Worm (Caenorhabditis elegans) whole organism, L4 larva: ENCODE measurements around the gene Y47D7A.2.
A peak's percentile ranks its signal among the peaks of the same experiment; 100 is the strongest.

Source experiments
- F44E2.7 ChIP-seq: fragments of 200-800 bp; sonication (Bioruptor generic); IDR thresholded peaks from 2 replicates; pipeline ENCODE4 v2.1.2; 2022; ENCODE audit warnings: missing genetic modification characterization, missing compliant biosample characterization
- R02D3.7 ChIP-seq: fragments of 150-350 bp; sonication (generic microtip); optimal IDR thresholded peaks from 3 replicates; lab custom pipeline; 2014; ENCODE audit warnings: missing biosample characterization, missing genetic modification characterization
- T26A8.4 ChIP-seq: fragments of 200-800 bp; sonication (Bioruptor generic); IDR thresholded peaks from 2 replicates; pipeline ENCODE4 v1.3.6; 2022; ENCODE audit warnings: missing genetic modification characterization, missing compliant biosample characterization
- attf-4 ChIP-seq: sonication (generic microtip); optimal IDR thresholded peaks from 3 replicates; lab custom pipeline; 2017; ENCODE audit warnings: missing biosample characterization, missing genetic modification characterization
- ceh-44 ChIP-seq: fragments of 200-800 bp; sonication (Bioruptor generic); IDR thresholded peaks from 2 replicates; pipeline ENCODE4 v1.3.6; 2022; ENCODE audit warnings: missing genetic modification reagents, missing genetic modification characterization, missing compliant biosample characterization
- ceh-62 ChIP-seq: sonication (generic microtip); optimal IDR thresholded peaks from 2 replicates; lab custom pipeline; 2017; ENCODE audit warnings: missing biosample characterization, missing genetic modification characterization
- cey-2 ChIP-seq: sonication (generic microtip); optimal IDR thresholded peaks from 3 replicates; lab custom pipeline; 2017; ENCODE audit warnings: missing genetic modification characterization, mild to moderate bottlenecking, missing compliant biosample characterization, antibody characterized with exemption, borderline replicate concordance; ENCODE audit not compliant: insufficient read depth
- daf-19 ChIP-seq: fragments of 200-800 bp; sonication (Bioruptor generic); conservative IDR thresholded peaks from 2 replicates; pipeline ENCODE4 v1.3.6; 2022; ENCODE audit warnings: missing genetic modification characterization, missing compliant biosample characterization
- duxl-1 ChIP-seq: sonication (generic microtip); optimal IDR thresholded peaks from 2 replicates; lab custom pipeline; 2016; ENCODE audit warnings: mild to moderate bottlenecking, missing genetic modification characterization, moderate library complexity, missing compliant biosample characterization; ENCODE audit not compliant: poor library complexity
- fos-1 ChIP-seq: fragments of 150-350 bp; optimal IDR thresholded peaks from 2 replicates; lab custom pipeline; 2014; ENCODE audit warnings: missing biosample characterization, missing genetic modification characterization
- jun-1 ChIP-seq: fragments of 150-350 bp; optimal IDR thresholded peaks from 2 replicates; lab custom pipeline; 2014; ENCODE audit warnings: missing biosample characterization, missing genetic modification reagents, missing genetic modification characterization
- madf-9 ChIP-seq: fragments of 200-800 bp; sonication (Bioruptor generic); conservative IDR thresholded peaks from 2 replicates; pipeline ENCODE4 v1.3.6; 2022; ENCODE audit warnings: missing genetic modification reagents, missing genetic modification characterization, missing compliant biosample characterization
- mdl-1 ChIP-seq, 2 experiments: fragments of 150-350 bp in 1 of 2; sonication (generic microtip) in 1 of 2; optimal IDR thresholded peaks; 2 replicates each; lab custom pipeline; 2014 to 2017; ENCODE audit warnings: missing biosample characterization in 2 of 2, missing genetic modification characterization in 2 of 2
- mdt-29 ChIP-seq: fragments of 200-800 bp; sonication (Bioruptor generic); IDR thresholded peaks from 2 replicates; pipeline ENCODE4 v1.3.6; 2022; ENCODE audit warnings: missing genetic modification reagents, missing genetic modification characterization, missing compliant biosample characterization
- mep-1 ChIP-seq: fragments of 150-350 bp; sonication (generic microtip); optimal IDR thresholded peaks from 3 replicates; lab custom pipeline; 2014; ENCODE audit warnings: missing biosample characterization, missing genetic modification characterization
- mxl-3 ChIP-seq: fragments of 200-800 bp; sonication (Bioruptor generic); optimal IDR thresholded peaks from 2 replicates; lab custom pipeline; 2018; ENCODE audit warnings: mild to moderate bottlenecking, missing genetic modification characterization, missing compliant biosample characterization
- nhr-10 ChIP-seq: fragments of 150-350 bp; optimal IDR thresholded peaks from 2 replicates; lab custom pipeline; 2014; ENCODE audit warnings: missing biosample characterization, missing genetic modification characterization
- nhr-11 ChIP-seq: fragments of 150-350 bp; optimal IDR thresholded peaks from 2 replicates; lab custom pipeline; 2014; ENCODE audit warnings: missing biosample characterization, missing genetic modification characterization
- nhr-42 ChIP-seq: fragments of 200-800 bp; sonication (Bioruptor generic); IDR thresholded peaks from 2 replicates; pipeline ENCODE4 v1.3.6; 2022; ENCODE audit warnings: missing genetic modification characterization, missing compliant biosample characterization
- nhr-6 ChIP-seq: fragments of 150-350 bp; optimal IDR thresholded peaks from 2 replicates; lab custom pipeline; 2014; ENCODE audit warnings: missing biosample characterization, missing genetic modification characterization
- nhr-76 ChIP-seq: fragments of 150-350 bp; optimal IDR thresholded peaks from 2 replicates; lab custom pipeline; 2014; ENCODE audit warnings: missing biosample characterization, missing genetic modification characterization
- pha-4 ChIP-seq, 2 experiments: fragments of 150-350 bp in 1 of 2; fragments of 200-800 bp in 1 of 2; sonication (Bioruptor generic) in 1 of 2; IDR thresholded peaks in 1 of 2; optimal IDR thresholded peaks in 1 of 2; 2 replicates each; pipeline versions ENCODE4 v1.3.6 to Lab custom; 2014 to 2022; ENCODE audit warnings: missing genetic modification characterization in 2 of 2, missing genetic modification reagents in 2 of 2, missing biosample characterization in 1 of 2, missing compliant biosample characterization in 1 of 2
- php-3 ChIP-seq: fragments of 200-800 bp; sonication (Bioruptor generic); IDR thresholded peaks from 2 replicates; pipeline ENCODE4 v1.3.6; 2022; ENCODE audit warnings: missing genetic modification reagents, missing genetic modification characterization, missing compliant biosample characterization
- set-16 ChIP-seq: fragments of 200-800 bp; sonication (Bioruptor generic); IDR thresholded peaks from 2 replicates; pipeline ENCODE4 v1.3.6; 2022; ENCODE audit warnings: missing genetic modification reagents, missing genetic modification characterization, missing compliant biosample characterization
- skn-1 ChIP-seq: fragments of 150-350 bp; optimal IDR thresholded peaks from 2 replicates; lab custom pipeline; 2014; ENCODE audit warnings: missing biosample characterization, missing genetic modification characterization
- snpc-1.2 ChIP-seq: fragments of 200-800 bp; sonication (Bioruptor generic); IDR thresholded peaks from 2 replicates; pipeline ENCODE4 v1.3.6; 2022; ENCODE audit warnings: missing genetic modification reagents, missing genetic modification characterization, missing compliant biosample characterization
- snpc-4 ChIP-seq: fragments of 150-350 bp; optimal IDR thresholded peaks from 2 replicates; lab custom pipeline; 2014; ENCODE audit warnings: missing biosample characterization, missing genetic modification characterization
- unc-62 ChIP-seq, 3 experiments: fragments of 150-350 bp in 1 of 3; sonication (generic microtip); optimal IDR thresholded peaks in 2 of 3; peaks in 1 of 3; 1 replicate in 1 of 3; 2 replicates in 2 of 3; lab custom pipeline; 2014 to 2017; ENCODE audit warnings: missing biosample characterization in 3 of 3, missing genetic modification characterization in 3 of 3, missing genetic modification reagents in 3 of 3, missing genotype in 1 of 3
- vab-7 ChIP-seq: fragments of 200-800 bp; sonication (Bioruptor generic); IDR thresholded peaks from 2 replicates; pipeline ENCODE4 v1.3.6; 2022; ENCODE audit warnings: missing genetic modification reagents, missing genetic modification characterization, missing compliant biosample characterization
- zfp-3 ChIP-seq: fragments of 200-800 bp; sonication (Bioruptor generic); conservative IDR thresholded peaks from 2 replicates; pipeline ENCODE4 v1.3.6; 2022; ENCODE audit warnings: missing genetic modification reagents, missing genetic modification characterization, missing compliant biosample characterization
- zip-11 ChIP-seq: fragments of 200-800 bp; sonication (Bioruptor generic); IDR thresholded peaks from 2 replicates; pipeline ENCODE4 v1.3.6; 2022; ENCODE audit warnings: missing genetic modification characterization, missing compliant biosample characterization
- zip-2 ChIP-seq: fragments of 150-350 bp; optimal IDR thresholded peaks from 2 replicates; lab custom pipeline; 2014; ENCODE audit warnings: missing biosample characterization, missing genetic modification characterization
- ztf-7 ChIP-seq: fragments of 150-350 bp; optimal IDR thresholded peaks from 2 replicates; lab custom pipeline; 2014; ENCODE audit warnings: missing biosample characterization, missing genetic modification characterization

The Y47D7A.2 gene

DNA sequence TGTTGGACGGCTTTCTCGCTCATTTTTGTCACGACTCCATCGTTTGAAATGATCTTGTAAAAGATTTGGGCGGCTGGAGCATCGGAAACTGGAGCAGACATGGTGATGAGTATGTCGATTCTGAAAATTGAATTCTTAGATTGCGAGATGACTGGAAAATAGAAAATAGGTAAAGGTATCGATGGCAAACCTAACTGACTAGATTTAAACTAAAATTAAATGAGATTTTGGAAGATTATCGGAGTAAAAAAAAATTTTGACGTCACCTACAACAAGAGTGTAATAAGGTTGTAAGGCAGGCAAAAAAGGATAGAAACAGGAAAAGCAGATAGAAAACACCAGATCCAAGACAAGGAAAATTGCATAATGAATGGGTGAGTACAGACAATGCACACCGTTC lies 1.4 kb downstream of the Y47D7A.2 start, which contains the start of gene skr-14:
TSS of gene skr-14 (minus strand) at position 101 of the 400 bp plus-strand sequence.
- TF ChIP-seq jun-1 (no peak), nhr-10 (no peak)

DNA sequence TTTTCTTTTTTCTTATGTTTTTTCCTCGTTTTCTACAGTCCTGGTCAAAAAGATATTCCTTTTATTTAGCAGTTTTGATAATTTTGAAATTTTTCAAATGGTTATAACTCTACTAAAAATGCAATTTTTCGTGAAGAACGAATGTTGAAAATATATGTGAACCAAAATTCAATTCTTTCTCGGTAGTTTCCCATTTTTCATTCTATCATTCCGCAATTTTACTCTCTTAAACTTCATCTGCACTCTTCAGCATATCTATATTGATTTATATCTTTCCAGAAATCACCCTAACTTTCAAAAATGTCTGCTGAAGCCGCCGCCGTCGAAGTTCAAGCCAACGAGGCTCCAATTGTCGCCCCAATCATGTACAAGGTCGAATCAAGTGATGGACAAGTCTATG lies 2.1 kb downstream of the Y47D7A.2 start, which contains the start of gene skr-7:
TSS of gene skr-7 (plus strand) at position 301 of the 400 bp plus-strand sequence.
- TF ChIP-seq nhr-6 (tag; lab: Kevin White, UChicago), result no peak
- TF ChIP-seq attf-4, result no peak
- no peak for TF ChIP-seq nhr-42 (GFP tag; lab: Robert Waterston, UW)
- no peak for TF ChIP-seq ztf-7 (tag; lab: Kevin White, UChicago)
- no peak for TF ChIP-seq cey-2 (tag; lab: Kevin White, UChicago)
- TF ChIP-seq ceh-44 (GFP tag; lab: Robert Waterston, UW), result no peak
- TF ChIP-seq nhr-11 (tag; lab: Kevin White, UChicago), result no peak
- no peak for TF ChIP-seq php-3 (GFP tag; lab: Robert Waterston, UW)
- no peak for TF ChIP-seq ceh-62 (tag; lab: Kevin White, UChicago)
- no peak for TF ChIP-seq snpc-4
- no peak for TF ChIP-seq nhr-10
- no peak for TF ChIP-seq madf-9 (GFP tag; lab: Robert Waterston, UW)

DNA sequence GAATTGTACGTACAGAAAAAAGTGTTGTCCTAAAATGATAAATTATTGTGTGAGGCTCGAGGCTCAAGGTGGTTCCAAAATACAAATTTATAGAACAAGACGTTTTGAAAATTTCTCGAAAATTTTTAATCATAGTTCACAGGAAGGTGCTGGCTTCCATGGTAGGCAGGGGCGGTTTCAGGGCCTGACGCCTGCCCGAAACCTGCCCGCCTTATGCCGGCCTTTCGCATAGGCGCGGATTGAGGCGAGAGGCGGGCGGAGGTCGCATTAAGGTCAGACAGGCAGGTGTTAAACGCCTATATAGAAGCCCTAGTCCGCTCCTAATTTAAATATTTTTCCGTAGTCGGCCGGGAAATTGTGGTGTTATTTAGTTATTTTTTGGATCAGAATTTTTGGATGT lies 3.0 kb downstream of the Y47D7A.2 start:
- no peak for TF ChIP-seq nhr-76 (tag; lab: Kevin White, UChicago)
- TF ChIP-seq set-16, result peak; percentile 63; the same call in 1 of the 2 replicates

DNA sequence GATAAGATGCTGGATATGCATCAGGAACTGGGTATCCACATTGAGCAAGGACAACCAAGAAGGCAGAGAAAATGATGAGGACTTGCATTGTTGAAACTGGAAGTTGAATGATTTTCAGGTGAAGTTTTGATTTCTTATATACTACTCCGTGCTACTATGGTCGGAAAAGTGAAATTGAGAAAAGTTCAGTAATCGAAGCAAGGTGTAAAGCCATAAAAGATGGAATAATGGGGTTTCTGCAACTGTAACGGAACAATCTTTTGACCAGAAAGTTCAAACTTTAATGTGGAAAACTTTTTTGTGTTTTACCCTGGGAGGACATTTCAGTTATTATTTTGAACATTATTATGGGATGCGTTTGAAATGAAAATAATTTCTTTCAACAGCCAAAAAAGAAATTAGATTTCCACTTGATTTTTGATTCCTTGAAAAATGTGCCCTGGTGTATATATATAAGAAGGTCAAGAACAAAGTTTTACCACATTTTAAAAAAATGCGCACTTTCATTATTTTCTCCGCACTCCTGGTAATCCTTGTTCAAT lies 3.9 kb downstream of the Y47D7A.2 start, which contains the start of the genes Y47D7A.9 and Y47D7A.19:
TSS of gene Y47D7A.9 (minus strand) at position 101 of the 542 bp plus-strand sequence.
TSS of gene Y47D7A.19 (plus strand) at position 492 of the 542 bp plus-strand sequence.
- TF ChIP-seq vab-7, result no peak
- no peak for TF ChIP-seq attf-4
- no peak for TF ChIP-seq zfp-3
- TF ChIP-seq F44E2.7 (GFP tag; lab: Robert Waterston, UW), result no peak
- no peak for TF ChIP-seq mdt-29 (GFP tag; lab: Robert Waterston, UW)
- no peak for TF ChIP-seq zip-2
- TF ChIP-seq skn-1 (tag; lab: Kevin White, UChicago), result no peak
- no peak for TF ChIP-seq mxl-3 (GFP tag; lab: Kevin White, UChicago)
- TF ChIP-seq mep-1, result no peak
- TF ChIP-seq pha-4 (GFP tag; IDR thresholded peaks at IDR 0.05; lab: Robert Waterston, UW), result no peak
- no peak for TF ChIP-seq pha-4 (tag; optimal IDR thresholded peaks at IDR 0.05; lab: Kevin White, UChicago)
- no peak for TF ChIP-seq mdl-1 (tag; optimal IDR thresholded peaks at IDR 0.05; lab: Kevin White, UChicago)
- TF ChIP-seq T26A8.4 (GFP tag; lab: Robert Waterston, UW), result no peak
- TF ChIP-seq R02D3.7 (tag; lab: Kevin White, UChicago), result no peak
- TF ChIP-seq snpc-1.2 (GFP tag; lab: Robert Waterston, UW), result no peak
- TF ChIP-seq fos-1 (tag; lab: Kevin White, UChicago), result no peak
- no peak for TF ChIP-seq zip-11 (GFP tag; lab: Robert Waterston, UW)
- no peak for TF ChIP-seq nhr-42 (GFP tag; lab: Robert Waterston, UW)
- TF ChIP-seq daf-19 (GFP tag; lab: Robert Waterston, UW), result no peak

DNA sequence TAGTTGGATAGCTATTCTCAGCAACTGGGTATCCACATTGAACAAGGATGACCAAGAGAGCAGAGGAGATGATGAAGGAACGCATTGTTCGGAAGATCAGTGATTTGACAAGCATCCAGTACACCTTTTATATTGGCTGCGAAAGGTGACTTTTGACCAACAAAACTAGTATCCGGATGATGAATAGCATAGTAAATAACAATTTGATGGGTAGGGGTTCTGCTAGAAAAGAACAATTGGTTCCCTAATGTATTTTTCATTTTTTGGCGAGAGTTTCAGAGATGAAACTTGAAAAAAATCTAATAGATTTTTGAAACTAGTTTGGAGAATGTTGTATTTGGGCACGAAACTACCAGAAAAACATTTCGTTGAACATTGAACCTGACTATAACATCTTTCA lies 8.1 kb downstream of the Y47D7A.2 start, which contains the start of gene Y47D7A.11:
TSS of gene Y47D7A.11 (minus strand) at position 101 of the 400 bp plus-strand sequence.
- TF ChIP-seq unc-62 (GFP tag; optimal IDR thresholded peaks at IDR 0.05 in 1 of 2; lab: Kevin White, UChicago), result peak in 1 of 2 experiments; percentile 28
- no peak for TF ChIP-seq unc-62 (tag; optimal IDR thresholded peaks at IDR 0.05; lab: Kevin White, UChicago)
- no peak for TF ChIP-seq duxl-1
